Worm (Caenorhabditis elegans): ENCODE data around the gene C14C10.10.

DNA sequence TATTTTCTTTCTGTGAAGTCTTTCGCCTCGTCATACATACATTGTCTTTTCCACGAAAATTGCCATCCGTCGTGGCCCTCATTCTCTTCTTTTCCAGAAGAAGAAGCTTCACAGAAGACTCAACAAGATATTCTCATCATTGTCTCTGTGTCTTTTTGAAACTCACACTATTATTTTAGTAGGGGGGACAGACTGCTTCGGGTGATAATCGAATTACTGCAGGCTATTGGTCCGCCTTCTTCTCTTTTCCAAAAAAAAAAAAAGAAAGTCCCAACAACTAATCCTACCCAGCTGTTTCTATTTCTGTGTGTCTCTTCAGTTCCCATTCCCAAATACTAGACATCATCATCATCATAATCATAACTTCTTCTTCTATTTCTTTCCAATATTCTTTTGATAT is 15.5 kb downstream of the C14C10.10 start:
- TF ChIP-seq nhr-11 (tag; optimal IDR thresholded peaks at IDR 0.05) (no peak), elt-2 (tag; optimal IDR thresholded peaks at IDR 0.05) (no peak), rnt-1 (tag; optimal IDR thresholded peaks at IDR 0.05) (no peak), K09A11.1 (tag; optimal IDR thresholded peaks at IDR 0.05; ENCODE audit: insufficient read depth) (no peak), nfya-1 (tag; optimal IDR thresholded peaks at IDR 0.05) (no peak), madf-2 (tag; optimal IDR thresholded peaks at IDR 0.05) (no peak), pha-4 (tag; optimal IDR thresholded peaks at IDR 0.05) (no peak), pros-1 (tag; optimal IDR thresholded peaks at IDR 0.05) (no peak), pax-1 (tag; optimal IDR thresholded peaks at IDR 0.05) (no peak), ceh-6 (GFP tag; optimal IDR thresholded peaks at IDR 0.05) (no peak), npax-4 (tag; optimal IDR thresholded peaks at IDR 0.05) (no peak), ama-1 (optimal IDR thresholded peaks at IDR 0.05) (no peak), ceh-19 (GFP tag; optimal IDR thresholded peaks at IDR 0.05) (no peak), hlh-30 (tag; optimal IDR thresholded peaks at IDR 0.05; ENCODE audit: insufficient read depth) (no peak)

Measured in whole organism, late embryonic.